Worm (Caenorhabditis elegans) whole organism, young adult: Measurements from ENCODE around the gene C28C12.12.

ENCODE experiments used
- dpl-1 ChIP-seq: fragments of 150-350 bp; optimal IDR thresholded peaks from 2 replicates; lab custom pipeline; 2014; ENCODE audit warnings: missing biosample characterization, missing genetic modification reagents, missing genetic modification characterization
- zim-3 ChIP-seq: sonication (generic microtip); optimal IDR thresholded peaks from 2 replicates; lab custom pipeline; 2017; ENCODE audit warnings: mild to moderate bottlenecking, missing genetic modification characterization, moderate library complexity, missing compliant biosample characterization

DNA sequence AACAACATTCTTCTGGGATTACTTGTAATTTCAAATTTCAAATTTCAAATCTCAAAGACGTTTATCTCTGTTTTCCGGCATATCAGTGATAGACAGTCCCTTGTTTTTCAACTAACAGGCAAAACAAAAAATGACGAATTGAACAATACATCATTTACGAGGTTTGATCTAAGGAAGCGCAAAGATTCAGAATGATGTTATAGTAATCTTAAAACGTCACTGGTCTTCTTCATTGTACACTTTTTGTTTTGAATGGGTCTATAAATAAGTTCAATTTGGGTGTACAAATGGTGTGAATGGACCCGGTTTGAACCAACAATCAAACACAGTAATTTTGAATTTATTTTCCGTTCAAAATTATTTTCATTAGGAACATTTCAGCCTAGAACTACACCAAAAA lies 27.8 kb upstream of the C28C12.12 start:
- TF ChIP-seq dpl-1 (GFP tag; lab: Kevin White, UChicago) = no peak
- no peak for TF ChIP-seq zim-3 (tag; lab: Kevin White, UChicago)
